Fruit fly (Drosophila melanogaster): ENCODE measurements around the gene Spn.

Gene Spn

DNA sequence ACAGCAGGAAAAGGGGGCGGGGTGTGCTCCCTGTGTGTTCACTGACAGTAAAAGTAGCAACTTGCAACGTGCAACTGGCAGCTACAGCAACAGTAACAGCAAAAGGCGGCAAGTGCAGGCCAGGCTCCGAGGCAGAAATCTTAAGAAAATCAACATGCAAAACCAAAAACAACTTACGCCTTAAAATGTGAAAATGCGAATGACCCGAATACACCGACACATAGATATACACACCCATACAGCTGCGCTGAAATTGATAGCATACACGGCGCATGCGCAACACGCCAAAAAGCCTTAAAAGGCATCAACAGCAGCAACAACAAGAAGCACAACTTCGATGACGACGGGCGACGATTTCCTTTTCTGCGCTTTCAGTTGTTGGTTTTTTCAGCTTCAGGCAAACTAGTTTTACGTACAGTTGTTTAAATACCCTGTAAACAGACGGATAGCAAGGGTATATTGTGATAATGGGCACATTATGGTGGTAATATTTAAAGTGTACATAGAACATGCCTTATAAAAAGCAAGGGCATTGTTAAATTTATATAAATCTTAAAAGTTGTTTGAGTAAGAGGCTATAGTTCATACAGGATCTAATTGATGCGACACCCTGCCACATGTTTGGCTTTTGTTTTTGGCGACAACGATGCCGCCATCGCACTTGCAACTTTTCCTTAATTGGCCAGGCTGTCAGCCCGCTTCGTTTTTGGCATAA lies 81.6 kb downstream of the Spn start (continued):
- no peak for TF ChIP-seq CG6254 (GFP tag; optimal IDR thresholded peaks at IDR 0.05)
- TF ChIP-seq CG8089 (GFP tag; optimal IDR thresholded peaks at IDR 0.05), result no peak
- no peak for TF ChIP-seq schlank (tag; optimal IDR thresholded peaks at IDR 0.05)
- TF ChIP-seq tx (GFP tag; optimal IDR thresholded peaks at IDR 0.05), result no peak
- peak in 1 of 2 experiments; percentile 17 for TF ChIP-seq Pdp1 (GFP tag; optimal IDR thresholded peaks at IDR 0.05)
- no peak for TF ChIP-seq B-H2 (GFP tag; optimal IDR thresholded peaks at IDR 0.05)
- TF ChIP-seq CG18599 (GFP tag; optimal IDR thresholded peaks at IDR 0.05), result no peak
- TF ChIP-seq zf30C (GFP tag; optimal IDR thresholded peaks at IDR 0.05), result no peak
- TF ChIP-seq luna (GFP tag; optimal IDR thresholded peaks at IDR 0.05), result no peak
- TF ChIP-seq lilli (GFP tag; optimal IDR thresholded peaks at IDR 0.05), result no peak
- TF ChIP-seq gro (GFP tag; optimal IDR thresholded peaks at IDR 0.05), result no peak
- TF ChIP-seq CG12391 (tag; optimal IDR thresholded peaks at IDR 0.05), result peak; percentile 8
- TF ChIP-seq CG3995 (GFP tag; optimal IDR thresholded peaks at IDR 0.05), result no peak
- no peak for TF ChIP-seq Optix (GFP tag; IDR thresholded peaks at IDR 0.05)
- no peak for TF ChIP-seq btn (GFP tag; optimal IDR thresholded peaks at IDR 0.05)
- no peak for TF ChIP-seq Atf6 (GFP tag; IDR thresholded peaks at IDR 0.05)
- no peak for TF ChIP-seq TFAM (GFP tag; optimal IDR thresholded peaks at IDR 0.05)
- no peak for TF ChIP-seq MBD-R2 (GFP tag; IDR thresholded peaks at IDR 0.05)
- no peak for TF ChIP-seq chinmo (GFP tag; IDR thresholded peaks at IDR 0.05; ENCODE audit: partially characterized antibody)
- TF ChIP-seq Mes4 (GFP tag; optimal IDR thresholded peaks at IDR 0.05), result no peak
- no peak for TF ChIP-seq Hr78 (GFP tag; optimal IDR thresholded peaks at IDR 0.05)
- no peak for TF ChIP-seq CG9797 (GFP tag; optimal IDR thresholded peaks at IDR 0.05)
- no peak for TF ChIP-seq Spps (tag; optimal IDR thresholded peaks at IDR 0.05)
- TF ChIP-seq sd (tag; optimal IDR thresholded peaks at IDR 0.05), result no peak
- TF ChIP-seq CG10209 (GFP tag; optimal IDR thresholded peaks at IDR 0.05), result no peak
- peak; percentile 52; the same call in 1 of the 3 replicates for TF ChIP-seq ken (GFP tag; IDR thresholded peaks at IDR 0.05)
- no peak for TF ChIP-seq vfl (GFP tag; optimal IDR thresholded peaks at IDR 0.05)
- TF ChIP-seq Blimp-1 (GFP tag; optimal IDR thresholded peaks at IDR 0.05), result peak; percentile 47
- peak; percentile 38; the same call in 1 of the 2 replicates for TF ChIP-seq Xrp1 (GFP tag; IDR thresholded peaks at IDR 0.05)
- no peak for TF ChIP-seq chn (GFP tag; optimal IDR thresholded peaks at IDR 0.05)
- no peak for TF ChIP-seq HmgD (GFP tag; optimal IDR thresholded peaks at IDR 0.05)
- no peak for TF ChIP-seq org-1 (GFP tag; optimal IDR thresholded peaks at IDR 0.05)
- no peak for TF ChIP-seq HLH3B (GFP tag; IDR thresholded peaks at IDR 0.05)
- peak; percentile 65 for TF ChIP-seq dmrt99B (tag; optimal IDR thresholded peaks at IDR 0.05)
- TF ChIP-seq vvl (GFP tag; IDR thresholded peaks at IDR 0.05), result 0 out of 2 replicates have a peak, but pooled peaks have one; percentile 53
- no peak for TF ChIP-seq ash1 (GFP tag; optimal IDR thresholded peaks at IDR 0.05)
- TF ChIP-seq onecut (GFP tag; IDR thresholded peaks at IDR 0.05), result no peak
- TF ChIP-seq ab (GFP tag; optimal IDR thresholded peaks at IDR 0.05), result no peak
- no peak for TF ChIP-seq CG10959 (GFP tag; IDR thresholded peaks at IDR 0.05)
- TF ChIP-seq Nf-YB (GFP tag; optimal IDR thresholded peaks at IDR 0.05), result no peak
- no peak for TF ChIP-seq CG12744 (GFP tag; optimal IDR thresholded peaks at IDR 0.05)
- 0 out of 2 replicates have a peak, but pooled peaks have one; percentile 6 for TF ChIP-seq CG6272 (GFP tag; IDR thresholded peaks at IDR 0.05)
- no peak for TF ChIP-seq aop (GFP tag; IDR thresholded peaks at IDR 0.05)
- TF ChIP-seq CG3065 (GFP tag; optimal IDR thresholded peaks at IDR 0.05), result no peak
- 0 out of 2 replicates have a peak, but pooled peaks have one; percentile 35 for TF ChIP-seq CG31441 (GFP tag; IDR thresholded peaks at IDR 0.05)
- TF ChIP-seq Eip74EF (GFP tag; optimal IDR thresholded peaks at IDR 0.05), result peak in 1 of 2 experiments; percentile 14
- TF ChIP-seq CG10274 (GFP tag; optimal IDR thresholded peaks at IDR 0.05), result no peak
- peak; percentile 54; the same call in 2 of the 3 replicates for TF ChIP-seq CG17361 (GFP tag; IDR thresholded peaks at IDR 0.05)
- TF ChIP-seq ranshi (GFP tag; IDR thresholded peaks at IDR 0.05), result no peak
- TF ChIP-seq CkIIα-i1 (GFP tag; IDR thresholded peaks at IDR 0.05), result no peak
